Fruit fly (Drosophila melanogaster) ovary, adult (tissue): ENCODE data around the gene CG12061.

Experiments
- CG17801 ChIP-seq: fragments of 200-800 bp; optimal IDR thresholded peaks from 2 replicates; lab custom pipeline; 2019; ENCODE audit warnings: missing biosample characterization, mild to moderate bottlenecking, missing genetic modification characterization, moderate library complexity; ENCODE audit not compliant: partially characterized antibody

CG12061 gene

DNA sequence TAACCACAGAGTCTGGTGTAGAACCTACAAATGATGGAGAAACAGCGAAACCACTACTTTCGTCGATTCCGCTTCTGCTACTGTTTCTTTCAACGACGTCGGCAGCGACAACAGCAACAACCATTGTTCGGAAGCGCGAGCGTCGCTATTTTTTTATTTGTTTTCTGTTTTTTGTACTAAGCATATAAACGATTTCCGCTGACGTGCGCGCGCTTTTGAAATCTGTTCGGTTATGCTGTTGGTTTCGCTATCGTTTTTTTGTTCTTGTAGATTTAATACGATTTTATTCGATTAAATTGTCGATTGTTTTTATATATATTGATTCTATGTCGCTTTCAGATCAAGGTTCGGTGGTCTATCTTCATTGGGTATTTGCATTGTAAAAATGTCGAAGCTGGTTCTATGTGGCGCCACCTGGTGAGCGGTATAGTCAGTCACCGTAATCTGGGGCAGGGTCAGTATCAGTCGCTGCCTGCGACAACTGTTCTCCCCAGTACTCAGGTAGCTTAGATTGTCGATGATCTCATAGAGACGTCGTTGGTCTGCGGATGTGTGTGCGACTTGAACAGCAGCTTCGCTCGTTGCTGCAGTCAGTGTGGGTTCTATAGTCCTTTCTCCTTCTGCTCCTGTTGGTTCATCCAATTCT is 53.3 kb downstream of the CG12061 start:
- peak; percentile 42 for TF ChIP-seq CG17801 (GFP tag; lab: Kevin White, UChicago)

DNA sequence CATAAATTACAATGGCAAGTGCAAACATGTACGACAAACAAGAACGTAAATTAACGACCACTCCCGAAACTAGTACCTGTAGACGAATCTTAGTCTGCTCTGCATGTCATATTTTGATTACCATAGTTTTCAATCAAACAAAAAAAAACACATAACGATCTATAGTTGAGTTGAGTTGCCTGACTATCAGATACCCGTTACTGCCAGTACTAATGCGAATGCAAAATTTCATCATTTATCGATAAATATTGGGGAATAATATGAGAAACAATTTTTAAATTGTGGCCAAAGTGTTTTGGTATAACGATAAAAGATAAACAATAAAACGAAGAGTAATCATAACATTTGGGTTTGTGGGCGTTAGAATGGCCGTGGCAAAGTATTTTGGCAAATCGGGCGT is 54.6 kb downstream of the CG12061 start:
- TF ChIP-seq CG17801 (GFP tag; lab: Kevin White, UChicago), result no peak

DNA sequence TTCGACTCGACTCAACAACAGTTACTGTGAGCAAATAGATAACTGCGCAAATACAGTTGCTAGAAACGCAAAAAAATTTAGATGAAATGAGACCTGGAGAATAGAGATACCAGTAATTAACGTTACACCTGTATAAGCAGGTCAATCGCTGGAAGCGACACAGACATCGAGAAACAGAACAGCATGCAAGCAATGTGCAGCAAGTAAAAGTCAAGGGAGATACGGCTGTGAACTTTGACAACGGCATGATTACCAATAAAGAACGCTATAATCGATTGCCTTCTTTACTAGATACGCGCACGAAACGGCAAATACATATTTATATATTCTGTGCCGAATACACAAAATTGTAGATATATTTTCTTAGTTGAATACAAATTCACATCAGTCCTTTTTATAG is 55.4 kb downstream of the CG12061 start:
- no peak for TF ChIP-seq CG17801 (GFP tag; lab: Kevin White, UChicago)

DNA sequence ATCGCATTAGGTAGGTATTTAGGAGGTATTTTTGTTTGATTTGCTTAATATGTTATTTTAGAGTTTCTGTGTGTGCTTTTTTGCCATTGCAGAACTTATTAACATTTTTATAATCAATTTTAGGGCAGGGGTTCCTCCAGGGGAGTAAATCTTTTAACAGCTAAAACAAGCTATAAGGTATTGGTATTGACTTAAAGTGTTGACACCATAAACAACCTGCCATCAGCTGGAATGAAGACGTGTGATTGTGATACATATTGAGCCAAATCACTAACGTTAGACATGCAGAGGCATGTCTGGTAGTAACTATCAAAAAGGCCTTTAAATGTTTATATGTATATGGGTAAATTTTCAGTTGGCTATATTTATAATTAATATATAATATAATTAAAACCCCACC is 55.9 kb downstream of the CG12061 start:
- no peak for TF ChIP-seq CG17801 (GFP tag; lab: Kevin White, UChicago)

DNA sequence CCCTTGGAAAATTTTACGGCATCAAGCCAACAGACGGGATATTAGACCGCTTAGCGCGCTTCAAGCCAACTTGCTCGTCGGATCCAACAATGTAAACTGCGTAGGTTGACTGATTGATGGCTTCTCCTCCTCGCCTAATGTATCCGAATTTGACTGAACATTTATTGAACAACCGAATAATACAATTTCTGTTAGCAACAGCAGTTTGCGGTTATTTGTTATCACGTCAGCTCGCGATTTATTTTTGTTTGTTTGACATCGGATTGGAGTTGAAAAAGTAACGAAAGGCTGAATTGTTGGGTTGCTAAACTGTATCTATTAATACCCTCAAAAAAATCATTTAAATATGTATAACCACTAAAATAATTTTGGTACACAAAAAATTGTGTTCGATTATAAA is 56.7 kb downstream of the CG12061 start, which contains the start of gene CG17159:
Gene CG17159 (minus strand): TSS at position 101 of the 400 bp plus-strand sequence.
- no peak for TF ChIP-seq CG17801 (GFP tag; lab: Kevin White, UChicago)

DNA sequence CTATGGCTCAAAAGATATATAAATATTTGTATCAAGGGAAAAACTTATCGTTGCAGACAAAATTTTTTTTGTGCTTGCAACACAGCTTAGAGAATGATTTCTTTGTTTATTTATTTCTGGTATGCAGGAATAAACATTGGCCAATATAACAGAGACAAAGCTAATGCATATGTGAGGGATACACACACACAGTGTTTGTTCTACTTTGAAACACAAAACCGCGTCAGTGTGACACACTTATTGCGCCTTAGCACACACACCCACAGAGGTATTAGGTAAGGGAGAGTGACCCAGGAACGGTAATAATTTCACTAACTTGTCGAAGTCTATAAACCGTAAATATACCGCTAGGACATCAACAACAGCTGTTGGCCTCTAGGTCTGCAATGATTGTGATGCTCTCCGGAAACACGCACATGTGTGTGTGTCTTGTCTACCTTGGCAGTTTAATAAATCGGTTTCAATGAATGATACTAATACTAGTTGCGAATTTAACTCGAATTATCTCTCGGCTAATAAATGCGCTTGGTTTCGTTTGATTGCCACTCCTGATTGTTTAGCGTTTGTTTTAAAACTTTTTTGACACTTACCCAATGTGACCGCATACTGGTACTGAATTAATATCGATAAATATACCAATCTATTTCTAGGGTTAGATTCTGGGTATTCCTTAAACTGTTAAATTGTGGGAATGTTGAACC is 60.4 kb downstream of the CG12061 start, which contains the start of gene CG17162:
Gene CG17162 (minus strand): TSS at position 619 of the 701 bp plus-strand sequence.
- no peak for TF ChIP-seq CG17801 (GFP tag; lab: Kevin White, UChicago)

DNA sequence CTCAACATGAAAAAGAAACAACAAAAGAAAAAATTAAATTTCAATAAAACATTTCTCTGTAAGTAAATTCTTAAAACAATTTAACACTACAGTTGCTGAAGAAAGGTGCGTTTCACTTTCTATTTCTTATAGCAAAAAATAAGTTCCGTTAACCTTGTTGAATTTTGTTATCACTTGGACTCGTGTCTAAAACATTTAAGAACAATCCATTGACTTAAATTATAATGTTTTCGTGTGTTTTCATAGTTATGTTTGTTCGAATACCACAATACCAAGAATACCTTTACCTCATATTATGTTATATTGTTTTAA is 60.9 kb downstream of the CG12061 start:
- no peak for TF ChIP-seq CG17801 (GFP tag; lab: Kevin White, UChicago)

DNA sequence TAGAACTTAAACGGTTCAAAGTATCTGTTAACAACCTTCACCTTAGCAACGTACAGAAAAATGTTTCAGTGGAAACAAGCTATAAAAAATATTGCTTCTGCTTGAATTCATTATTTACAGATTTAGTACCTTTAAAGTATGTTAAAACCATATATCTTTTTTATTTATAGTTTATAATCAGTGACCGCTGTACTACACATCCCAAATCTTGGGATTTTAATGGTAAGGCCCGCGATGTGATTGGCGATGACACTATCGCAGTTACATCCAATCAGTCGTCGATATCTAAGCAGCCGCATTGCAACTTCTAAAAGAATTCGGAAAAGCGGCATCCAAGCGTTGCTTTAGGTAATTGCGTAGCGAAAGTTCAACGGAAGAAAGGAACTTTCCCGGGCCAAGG is 61.4 kb downstream of the CG12061 start:
- no peak for TF ChIP-seq CG17801 (GFP tag; lab: Kevin White, UChicago)
